Worm (Caenorhabditis elegans) whole organism, young adult: ENCODE measurements around the gene fbxa-3.
A peak's percentile ranks its signal among the peaks of the same experiment; 100 is the strongest.

Experiments
- F33H1.4 ChIP-seq: fragments of 200-800 bp; sonication (Bioruptor generic); IDR thresholded peaks from 2 replicates; pipeline ENCODE4 v1.3.6; 2022; ENCODE audit warnings: missing genetic modification reagents, missing genetic modification characterization, missing compliant biosample characterization
- ama-1 ChIP-seq, 3 experiments: fragments of 150-350 bp in 1 of 3; sonication (generic microtip) in 2 of 3; optimal IDR thresholded peaks; 2 replicates each; lab custom pipeline; 2014 to 2018; ENCODE audit warnings: missing biosample characterization in 2 of 3, missing genetic modification characterization in 2 of 3, missing genetic modification reagents in 2 of 3
- aptf-3 ChIP-seq: fragments of 200-800 bp; sonication (Bioruptor generic); IDR thresholded peaks from 2 replicates; pipeline ENCODE4 v1.3.6; 2022; ENCODE audit warnings: missing genetic modification characterization, missing compliant biosample characterization
- dpl-1 ChIP-seq: fragments of 150-350 bp; optimal IDR thresholded peaks from 2 replicates; lab custom pipeline; 2014; ENCODE audit warnings: missing biosample characterization, missing genetic modification reagents, missing genetic modification characterization
- ets-4 ChIP-seq: fragments of 200-800 bp; sonication (Bioruptor generic); optimal IDR thresholded peaks from 2 replicates; lab custom pipeline; 2018; ENCODE audit warnings: mild to moderate bottlenecking, missing genetic modification characterization, missing compliant biosample characterization
- lag-1 ChIP-seq: fragments of 200-800 bp; sonication (Bioruptor generic); IDR thresholded peaks from 2 replicates; pipeline ENCODE4 v1.3.6; 2022; ENCODE audit warnings: missing genetic modification reagents, missing genetic modification characterization, missing compliant biosample characterization
- mes-4 ChIP-seq: sonication (generic microtip); optimal IDR thresholded peaks from 2 replicates; lab custom pipeline; 2016; ENCODE audit warnings: missing genotype, missing genetic modification characterization, missing compliant biosample characterization
- nfya-1 ChIP-seq: sonication (generic microtip); optimal IDR thresholded peaks from 2 replicates; lab custom pipeline; 2017; ENCODE audit warnings: antibody characterized with exemption, missing compliant biosample characterization, missing genetic modification characterization, borderline replicate concordance; ENCODE audit not compliant: insufficient read depth
- nfyb-1 ChIP-seq: fragments of 200-800 bp; sonication (Bioruptor generic); IDR thresholded peaks from 2 replicates; pipeline ENCODE4 v1.3.6; 2022; ENCODE audit warnings: missing genetic modification reagents, missing genetic modification characterization, missing compliant biosample characterization
- snpc-1.3 ChIP-seq: sonication (generic microtip); optimal IDR thresholded peaks from 2 replicates; lab custom pipeline; 2017; ENCODE audit warnings: missing genetic modification characterization, mild to moderate bottlenecking, missing compliant biosample characterization, antibody characterized with exemption, moderate library complexity, missing genotype, missing genetic modification reagents; ENCODE audit not compliant: insufficient read depth
- unc-62 ChIP-seq: fragments of 150-350 bp; optimal IDR thresholded peaks from 2 replicates; lab custom pipeline; 2014; ENCODE audit warnings: missing biosample characterization, missing genetic modification reagents, missing genetic modification characterization

DNA sequence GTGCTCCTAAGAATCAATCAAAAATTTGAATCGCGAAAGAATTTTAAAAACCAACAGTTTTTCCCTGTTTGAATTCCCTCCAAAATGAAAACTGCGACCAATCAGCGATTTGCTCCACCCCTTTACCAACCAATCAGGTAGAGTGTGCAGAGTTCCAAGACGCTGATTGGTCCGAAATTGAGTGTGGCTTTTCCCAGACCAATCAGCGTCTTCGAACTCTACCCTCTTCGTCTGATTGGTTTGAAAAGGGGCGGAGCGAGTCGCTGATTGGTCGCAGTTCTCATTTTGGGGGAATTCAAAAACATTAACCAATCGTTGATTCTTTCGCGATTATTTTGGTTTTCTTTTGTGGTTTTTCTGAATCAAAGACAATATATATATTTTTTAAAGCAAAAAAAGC, 23.9 kb upstream of the fbxa-3 start:
- TF ChIP-seq nfyb-1 (peak; percentile 58; the same call in 1 of the 2 replicates), snpc-1.3 (tag; lab: Kevin White, UChicago) (no peak), dpl-1 (GFP tag; lab: Kevin White, UChicago) (no peak), ets-4 (GFP tag; lab: Kevin White, UChicago) (no peak), nfya-1 (tag; lab: Kevin White, UChicago) (no peak), aptf-3 (no peak), F33H1.4 (GFP tag; lab: Robert Waterston, UW) (no peak), ama-1 (optimal IDR thresholded peaks at IDR 0.05; lab: Kevin White, UChicago) (no peak), ama-1 (GFP tag; optimal IDR thresholded peaks at IDR 0.05; lab: Kevin White, UChicago) (no peak), unc-62 (no peak), lag-1 (no peak), mes-4 (tag; lab: Kevin White, UChicago) (no peak)
